Worm (Caenorhabditis elegans) whole organism, L2 larva: ENCODE results near the gene D2024.1.

Experiments
- R02D3.7 ChIP-seq: fragments of 150-350 bp; optimal IDR thresholded peaks from 2 replicates; lab custom pipeline; 2014; ENCODE audit warnings: missing biosample characterization, missing genetic modification characterization
- nhr-11 ChIP-seq: fragments of 150-350 bp; optimal IDR thresholded peaks from 2 replicates; lab custom pipeline; 2014; ENCODE audit warnings: missing biosample characterization, missing genetic modification characterization
- unc-62 ChIP-seq: fragments of 150-350 bp; optimal IDR thresholded peaks from 2 replicates; lab custom pipeline; 2014; ENCODE audit warnings: missing biosample characterization, missing genetic modification reagents, missing genetic modification characterization
- ztf-4 ChIP-seq: fragments of 150-350 bp; optimal IDR thresholded peaks from 2 replicates; lab custom pipeline; 2014; ENCODE audit warnings: missing biosample characterization, missing genetic modification characterization

DNA sequence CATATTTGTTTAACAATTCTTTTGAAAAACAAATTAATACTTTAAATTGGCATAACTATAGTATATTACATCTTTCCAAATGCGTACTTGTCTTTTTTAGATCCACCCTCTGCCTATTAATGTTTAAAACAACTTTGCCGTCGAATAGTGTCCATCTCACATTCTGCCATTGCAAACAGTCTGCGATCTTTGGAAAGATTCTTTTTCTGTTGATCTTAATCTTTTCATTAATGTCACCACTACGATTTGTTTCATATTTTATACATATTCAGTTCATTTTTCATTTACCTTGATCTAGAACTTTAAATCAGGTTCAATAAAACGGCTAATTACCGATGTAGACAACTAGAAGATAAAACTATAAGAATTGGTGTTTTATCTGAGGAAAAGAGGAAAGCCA lies 12.7 kb upstream of the D2024.1 start:
- TF ChIP-seq unc-62 (GFP tag; lab: Kevin White, UChicago) (no peak), R02D3.7 (tag; lab: Kevin White, UChicago) (no peak), nhr-11 (tag; lab: Kevin White, UChicago) (no peak), ztf-4 (no peak)
